Fruit fly (Drosophila melanogaster): Measurements from ENCODE around the gene CG13458.

Gene CG13458

DNA sequence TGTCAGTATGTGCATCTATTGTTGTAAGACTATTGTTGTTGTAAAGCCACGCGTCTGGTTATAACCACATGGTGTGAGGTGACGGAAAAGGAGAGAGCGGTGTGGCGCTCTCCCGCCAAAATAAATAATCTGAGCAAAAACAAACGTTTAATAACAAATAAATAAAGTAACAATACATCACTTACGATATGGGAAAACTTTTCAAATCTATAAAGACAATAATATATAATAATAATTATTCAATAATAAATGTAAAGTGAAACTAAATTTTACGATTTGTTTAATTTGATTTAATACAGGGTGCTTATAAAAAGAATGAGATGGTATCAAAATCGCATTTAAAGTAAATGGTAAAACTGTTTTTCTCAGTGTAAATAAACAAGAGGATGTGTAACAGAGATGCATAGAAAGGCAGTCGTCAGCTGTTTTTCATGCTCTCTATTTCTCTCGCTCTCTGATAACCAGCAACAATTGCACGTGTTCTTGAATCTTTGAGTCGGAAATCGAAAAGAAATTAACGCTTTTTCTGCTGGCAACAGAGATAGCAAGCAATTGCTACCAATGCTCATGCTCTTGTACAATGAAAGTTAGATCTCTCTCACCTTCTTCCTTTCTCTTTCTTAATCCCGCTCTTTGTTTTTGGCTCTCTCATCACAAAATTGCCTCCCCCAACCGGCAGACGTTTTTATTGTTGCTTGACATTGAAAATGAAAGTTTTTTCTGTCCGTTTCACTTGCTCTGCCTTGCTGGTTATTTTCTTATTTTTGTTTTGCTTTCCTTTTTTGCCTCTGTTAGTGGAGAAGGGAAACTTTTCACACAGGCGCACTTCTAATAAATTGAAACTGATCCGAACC, 14.5 kb upstream of the CG13458 start (continued):
- peak in 1 of 3 experiments; percentile 87 for TF ChIP-seq lola (GFP tag; optimal IDR thresholded peaks at IDR 0.05)
- TF ChIP-seq unc-4 (GFP tag; IDR thresholded peaks at IDR 0.05; ENCODE audit: partially characterized antibody): no peak
- peak; percentile 69 for TF ChIP-seq al (GFP tag; IDR thresholded peaks at IDR 0.05)
- TF ChIP-seq psq (GFP tag; optimal IDR thresholded peaks at IDR 0.05): peak; percentile 11
- peak; percentile 45 for TF ChIP-seq twi (tag; optimal IDR thresholded peaks at IDR 0.05)
- peak; percentile 45 for TF ChIP-seq CG31365 (tag; optimal IDR thresholded peaks at IDR 0.05)
- TF ChIP-seq bsh (GFP tag; optimal IDR thresholded peaks at IDR 0.05): peak; percentile 53 to 89
- TF ChIP-seq CG11560 (tag; IDR thresholded peaks at IDR 0.05): no peak
- TF ChIP-seq CG10321 (GFP tag; IDR thresholded peaks at IDR 0.05): peak; percentile 68; the same call in 1 of the 2 replicates
- TF ChIP-seq tx (GFP tag; optimal IDR thresholded peaks at IDR 0.05): no peak
- TF ChIP-seq CG6654 (GFP tag; optimal IDR thresholded peaks at IDR 0.05): peak; percentile 63
- TF ChIP-seq CG7928 (GFP tag; optimal IDR thresholded peaks at IDR 0.05): peak; percentile 5
- TF ChIP-seq CG11247 (GFP tag; IDR thresholded peaks at IDR 0.05): peak; percentile 75
- TF ChIP-seq CG30020 (tag; optimal IDR thresholded peaks at IDR 0.05): peak; percentile 29
- 0 out of 2 replicates have a peak, but pooled peaks have one; percentile 5 for TF ChIP-seq sens-2 (GFP tag; IDR thresholded peaks at IDR 0.05)
- peak; percentile 60 for TF ChIP-seq ssp (GFP tag; IDR thresholded peaks at IDR 0.05)
- no peak; the same call in 1 of the 2 replicates for TF ChIP-seq rib (GFP tag; IDR thresholded peaks at IDR 0.05)
- TF ChIP-seq CG17359 (tag; optimal IDR thresholded peaks at IDR 0.05): peak; percentile 91
- peak; percentile 86 for TF ChIP-seq CG34422 (GFP tag; IDR thresholded peaks at IDR 0.05)
- peak; percentile 34 for TF ChIP-seq her (GFP tag; optimal IDR thresholded peaks at IDR 0.05)
- TF ChIP-seq CG9876 (GFP tag; optimal IDR thresholded peaks at IDR 0.05): no peak
- TF ChIP-seq gsb (GFP tag; IDR thresholded peaks at IDR 0.05): peak; percentile 77
- TF ChIP-seq CG32772 (GFP tag; IDR thresholded peaks at IDR 0.05): peak; percentile 71; the same call in 1 of the 2 replicates
- TF ChIP-seq unpg (GFP tag; optimal IDR thresholded peaks at IDR 0.05): peak; percentile 94
- TF ChIP-seq CG1024 (GFP tag; IDR thresholded peaks at IDR 0.05): peak; percentile 85
- peak; percentile 86 for TF ChIP-seq grau (tag; optimal IDR thresholded peaks at IDR 0.05)
- peak; percentile 35 for TF ChIP-seq TFAM (GFP tag; optimal IDR thresholded peaks at IDR 0.05)
- TF ChIP-seq zfh2 (GFP tag; optimal IDR thresholded peaks at IDR 0.05): no peak
- TF ChIP-seq Xbp1 (GFP tag; optimal IDR thresholded peaks at IDR 0.05): peak; percentile 66
- peak; percentile 55 for TF ChIP-seq Med (GFP tag)
- TF ChIP-seq CG18262 (tag; optimal IDR thresholded peaks at IDR 0.05): peak; percentile 97
- peak; percentile 3 for TF ChIP-seq CG9609 (GFP tag; optimal IDR thresholded peaks at IDR 0.05)
- TF ChIP-seq Dll (GFP tag; IDR thresholded peaks at IDR 0.05; ENCODE audit: partially characterized antibody): peak; percentile 47; the same call in 3 of the 4 replicates
- peak; percentile 70 for TF ChIP-seq CG10959 (GFP tag; IDR thresholded peaks at IDR 0.05)
- TF ChIP-seq CG34376 (GFP tag; optimal IDR thresholded peaks at IDR 0.05): peak; percentile 69
- TF ChIP-seq CG2678 (tag; optimal IDR thresholded peaks at IDR 0.05): peak; percentile 97
- TF ChIP-seq tup (GFP tag; optimal IDR thresholded peaks at IDR 0.05): no peak
- TF ChIP-seq eyg (GFP tag; optimal IDR thresholded peaks at IDR 0.05): peak; percentile 9
- no peak for TF ChIP-seq CG11398 (GFP tag; optimal IDR thresholded peaks at IDR 0.05)
- TF ChIP-seq bab2 (GFP tag; optimal IDR thresholded peaks at IDR 0.05): peak; percentile 11
- peak; percentile 91 for TF ChIP-seq CG11504 (tag; optimal IDR thresholded peaks at IDR 0.05)
- TF ChIP-seq CG15269 (tag; optimal IDR thresholded peaks at IDR 0.05): peak; percentile 82
- TF ChIP-seq NC2β (GFP tag; optimal IDR thresholded peaks at IDR 0.05): no peak
- TF ChIP-seq stc (GFP tag; IDR thresholded peaks at IDR 0.05): peak; percentile 93
- TF ChIP-seq BEAF-32 (GFP tag; optimal IDR thresholded peaks at IDR 0.05): no peak
- TF ChIP-seq Sox102F (GFP tag; optimal IDR thresholded peaks at IDR 0.05): peak; percentile 85
- TF ChIP-seq PHDP (tag; optimal IDR thresholded peaks at IDR 0.05): peak; percentile 86
- TF ChIP-seq CG32532 (GFP tag; IDR thresholded peaks at IDR 0.05): peak; percentile 89

All from whole organism, embryonic.